Worm (Caenorhabditis elegans) whole organism, late embryonic: ENCODE results near the gene frpr-6.

Source experiments
- ama-1 ChIP-seq: fragments of 150-350 bp; optimal IDR thresholded peaks from 2 replicates; lab custom pipeline; 2014
- ceh-48 ChIP-seq: sonication (generic microtip); optimal IDR thresholded peaks from 2 replicates; lab custom pipeline; 2016; ENCODE audit warnings: missing genetic modification characterization, inconsistent platforms, missing compliant biosample characterization
- fax-1 ChIP-seq: sonication (generic microtip); optimal IDR thresholded peaks from 2 replicates; lab custom pipeline; 2016; ENCODE audit warnings: missing genotype, missing genetic modification characterization, missing compliant biosample characterization
- fkh-10 ChIP-seq: fragments of 150-350 bp; optimal IDR thresholded peaks from 2 replicates; lab custom pipeline; 2014; ENCODE audit warnings: missing biosample characterization, missing genetic modification reagents, missing genetic modification characterization
- hlh-30 ChIP-seq: sonication (generic microtip); optimal IDR thresholded peaks from 2 replicates; lab custom pipeline; 2017; ENCODE audit warnings: antibody characterized with exemption, missing genetic modification characterization, missing compliant biosample characterization; ENCODE audit not compliant: insufficient read depth
- madf-2 ChIP-seq: sonication (generic microtip); optimal IDR thresholded peaks from 2 replicates; lab custom pipeline; 2017; ENCODE audit warnings: missing genetic modification characterization, missing compliant biosample characterization
- nfya-1 ChIP-seq: sonication (generic microtip); optimal IDR thresholded peaks from 2 replicates; lab custom pipeline; 2017; ENCODE audit warnings: missing genetic modification characterization, mild to moderate bottlenecking, missing compliant biosample characterization, antibody characterized with exemption, moderate library complexity
- nhr-11 ChIP-seq: fragments of 150-350 bp; optimal IDR thresholded peaks from 2 replicates; lab custom pipeline; 2014; ENCODE audit warnings: missing biosample characterization, missing genetic modification characterization
- odd-2 ChIP-seq: sonication (generic microtip); optimal IDR thresholded peaks from 2 replicates; lab custom pipeline; 2017; ENCODE audit warnings: antibody characterized with exemption, mild to moderate bottlenecking, missing genetic modification characterization, missing compliant biosample characterization
- pqm-1 ChIP-seq: sonication (generic microtip); optimal IDR thresholded peaks from 2 replicates; lab custom pipeline; 2016; ENCODE audit warnings: missing genetic modification characterization, missing compliant biosample characterization
- sox-2 ChIP-seq: fragments of 200-800 bp; sonication (Bioruptor generic); IDR thresholded peaks from 2 replicates; pipeline ENCODE4 v1.3.6; 2022; ENCODE audit warnings: missing genetic modification reagents, missing genetic modification characterization, missing compliant biosample characterization
- sox-4 ChIP-seq: sonication (generic microtip); optimal IDR thresholded peaks from 2 replicates; lab custom pipeline; 2017; ENCODE audit warnings: mild to moderate bottlenecking, missing genetic modification characterization, inconsistent platforms, missing compliant biosample characterization
- tbx-2 ChIP-seq: sonication (generic microtip); optimal IDR thresholded peaks from 2 replicates; lab custom pipeline; 2016; ENCODE audit warnings: missing genetic modification characterization, missing compliant biosample characterization
- ttx-3 ChIP-seq: sonication (generic microtip); optimal IDR thresholded peaks from 2 replicates; lab custom pipeline; 2016; ENCODE audit warnings: missing genetic modification reagents, missing genetic modification characterization, missing compliant biosample characterization

DNA sequence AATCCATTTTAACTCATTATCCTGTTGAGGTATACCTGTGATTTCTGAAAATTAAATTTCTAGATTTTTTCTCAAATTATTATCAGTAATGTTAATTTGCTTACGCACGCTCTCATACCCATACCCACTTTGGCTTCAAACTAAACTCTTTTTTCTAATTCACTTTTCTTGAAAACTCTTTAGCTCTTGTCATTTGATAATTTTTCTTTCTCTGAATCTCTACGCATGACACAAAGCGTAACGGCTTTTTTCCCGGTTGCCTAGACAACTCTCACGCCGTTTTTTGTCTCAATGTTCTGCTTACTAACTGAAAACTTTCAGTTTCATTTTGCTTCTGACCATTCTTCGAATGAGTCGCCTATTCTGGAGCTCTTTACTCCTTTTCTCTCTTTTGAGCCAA is 33.0 kb upstream of the frpr-6 start, which contains the start of gene B0222.1:
- TF ChIP-seq fax-1 (tag; lab: Kevin White, UChicago): no peak
- TF ChIP-seq pqm-1: no peak
- no peak for TF ChIP-seq hlh-30
- no peak for TF ChIP-seq ama-1 (lab: Kevin White, UChicago)
- TF ChIP-seq sox-4 (tag; lab: Kevin White, UChicago): no peak
- no peak for TF ChIP-seq ttx-3 (tag; lab: Kevin White, UChicago)
- no peak for TF ChIP-seq sox-2 (GFP tag; lab: Robert Waterston, UW)
- no peak for TF ChIP-seq tbx-2
- TF ChIP-seq nfya-1 (tag; lab: Kevin White, UChicago): no peak
- no peak for TF ChIP-seq madf-2
- TF ChIP-seq fkh-10 (GFP tag; lab: Kevin White, UChicago): no peak
- TF ChIP-seq nhr-11 (tag; lab: Kevin White, UChicago): no peak
- no peak for TF ChIP-seq ceh-48 (tag; lab: Kevin White, UChicago)
- no peak for TF ChIP-seq odd-2
